Fruit fly (Drosophila melanogaster): ENCODE data around the gene Cad86C.

DNA sequence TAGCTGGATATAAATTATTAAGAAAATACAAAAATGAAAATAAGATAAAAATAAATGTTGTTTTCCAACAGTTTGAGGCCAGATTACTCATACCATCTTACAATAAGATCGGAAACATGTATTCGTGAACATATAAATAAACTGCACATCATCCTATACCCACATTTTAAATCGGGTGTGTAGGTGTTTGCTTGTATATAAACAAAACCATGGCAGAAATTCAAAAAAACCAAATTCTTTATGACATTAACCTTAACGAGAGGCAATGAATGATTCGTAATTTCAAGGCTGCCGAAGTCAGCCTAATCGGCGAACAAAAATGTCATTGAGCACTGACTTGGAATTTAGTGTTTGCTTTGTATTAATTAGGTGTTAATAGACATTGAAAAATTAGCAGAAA is 48.7 kb upstream of the Cad86C start:
- TF ChIP-seq jigr1 (GFP tag; IDR thresholded peaks at IDR 0.05), result no peak
- TF ChIP-seq HLH4C (GFP tag; IDR thresholded peaks at IDR 0.05; ENCODE audit: partially characterized antibody), result no peak
